Worm (Caenorhabditis elegans) whole organism, midembryonic: ENCODE results near the gene her-1.

Source experiments
- T22C8.4 ChIP-seq: fragments of 200-800 bp; sonication (Bioruptor generic); IDR thresholded peaks from 2 replicates; pipeline ENCODE4 v1.3.6; 2022; ENCODE audit warnings: missing genetic modification characterization, missing compliant biosample characterization
- flt-1 ChIP-seq: fragments of 200-800 bp; sonication (Bioruptor generic); IDR thresholded peaks from 2 replicates; pipeline ENCODE4 v1.3.6; 2022; ENCODE audit warnings: missing genetic modification characterization, missing compliant biosample characterization
- klf-2 ChIP-seq: fragments of 200-800 bp; sonication (Bioruptor generic); conservative IDR thresholded peaks from 2 replicates; pipeline ENCODE4 v1.3.6; 2022; ENCODE audit warnings: missing genetic modification reagents, missing genetic modification characterization, missing compliant biosample characterization
- ref-1 ChIP-seq: fragments of 200-800 bp; sonication (Bioruptor generic); conservative IDR thresholded peaks from 2 replicates; pipeline ENCODE4 v1.3.6; 2022; ENCODE audit warnings: missing genetic modification reagents, missing genetic modification characterization, missing compliant biosample characterization
- tab-1 ChIP-seq: fragments of 200-800 bp; sonication (Bioruptor generic); IDR thresholded peaks from 2 replicates; pipeline ENCODE4 v1.3.6; 2022; ENCODE audit warnings: missing genetic modification characterization, missing compliant biosample characterization
- ztf-29 ChIP-seq: fragments of 200-800 bp; sonication (Bioruptor generic); IDR thresholded peaks from 2 replicates; pipeline ENCODE4 v1.3.6; 2022; ENCODE audit warnings: missing genetic modification reagents, missing genetic modification characterization, missing compliant biosample characterization

DNA sequence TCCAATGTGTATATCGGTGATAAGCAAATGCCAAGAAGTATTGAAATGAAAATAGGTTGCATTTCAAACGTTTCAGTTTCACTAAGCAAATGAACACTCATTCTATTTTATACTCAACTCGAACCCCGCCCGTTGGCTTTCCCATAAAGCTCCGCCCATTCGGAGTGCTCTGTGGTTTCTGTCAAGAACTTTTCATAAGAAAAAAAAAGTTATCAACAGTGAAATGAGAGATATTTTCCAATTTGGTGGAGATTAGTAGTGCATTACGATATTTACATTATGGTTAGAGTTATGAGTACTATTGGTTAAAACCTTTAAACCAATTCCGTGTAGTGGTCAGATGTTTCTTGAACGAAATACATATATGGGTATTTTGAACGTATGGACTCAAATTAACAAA is 53.5 kb downstream of the her-1 start, which contains the start of gene F58E6.4:
- no peak for TF ChIP-seq klf-2
- TF ChIP-seq T22C8.4 (GFP tag; lab: Robert Waterston, UW) = no peak
- no peak for TF ChIP-seq ref-1
- TF ChIP-seq ztf-29 (GFP tag; lab: Robert Waterston, UW) = no peak
- TF ChIP-seq flt-1 (GFP tag; lab: Robert Waterston, UW) = no peak
- no peak for TF ChIP-seq tab-1 (GFP tag; lab: Robert Waterston, UW)
